Worm (Caenorhabditis elegans): ENCODE results near the gene ZK721.4.

ce11 chrX:8750209-8750608, 28.4 kb upstream of the ZK721.4 start:
- TF ChIP-seq eyg-1 (tag; optimal IDR thresholded peaks at IDR 0.05) (no peak), pqm-1 (tag; optimal IDR thresholded peaks at IDR 0.05) (no peak), ceh-14 (tag; optimal IDR thresholded peaks at IDR 0.05) (no peak), pax-1 (tag; optimal IDR thresholded peaks at IDR 0.05) (no peak), hlh-30 (tag; optimal IDR thresholded peaks at IDR 0.05; ENCODE audit: insufficient read depth) (no peak), unc-55 (GFP tag; optimal IDR thresholded peaks at IDR 0.05) (no peak), ceh-6 (GFP tag; optimal IDR thresholded peaks at IDR 0.05) (no peak), rnt-1 (tag; optimal IDR thresholded peaks at IDR 0.05) (no peak), ama-1 (optimal IDR thresholded peaks at IDR 0.05) (no peak), lin-11 (tag; optimal IDR thresholded peaks at IDR 0.05) (no peak), pha-4 (tag; optimal IDR thresholded peaks at IDR 0.05) (no peak), sox-2 (GFP tag; IDR thresholded peaks at IDR 0.05) (no peak), zip-5 (tag; optimal IDR thresholded peaks at IDR 0.05) (no peak)
